Worm (Caenorhabditis elegans): ENCODE data around the gene sra-2.

Gene sra-2

ce11 chrII:9501955-9502354 lies 26.6 kb upstream of the sra-2 start:
- TF ChIP-seq dao-5 (tag; optimal IDR thresholded peaks at IDR 0.05) = no peak
- TF ChIP-seq W03F9.2 (tag; optimal IDR thresholded peaks at IDR 0.05) = no peak
- TF ChIP-seq him-1 (tag; optimal IDR thresholded peaks at IDR 0.05) = no peak

- TF ChIP-seq him-1 (tag; optimal IDR thresholded peaks at IDR 0.05) = no peak
- TF ChIP-seq W03F9.2 (tag; optimal IDR thresholded peaks at IDR 0.05) = no peak
- no peak for TF ChIP-seq dao-5 (tag; optimal IDR thresholded peaks at IDR 0.05)
Observed at ce11 chrII:9507181-9507580, 21.4 kb upstream of the sra-2 start, which contains the start of gene gcy-3. TSS of gene gcy-3 (minus strand) at chrII:9507281.

ce11 chrII:9516836-9517235 lies 11.7 kb upstream of the sra-2 start, which contains the start of gene gcy-1:
TSS of gene gcy-1 (minus strand) at chrII:9516936.
- no peak for TF ChIP-seq W03F9.2 (tag; optimal IDR thresholded peaks at IDR 0.05)
- no peak for TF ChIP-seq him-1 (tag; optimal IDR thresholded peaks at IDR 0.05)
- TF ChIP-seq dao-5 (tag; optimal IDR thresholded peaks at IDR 0.05) = no peak

ce11 chrII:9518781-9519180 lies 9.8 kb upstream of the sra-2 start, which contains the start of the genes sfxn-1.1 and AH6.3:
TSS of gene sfxn-1.1 (minus strand) at chrII:9518881.
TSS of gene AH6.3 (plus strand) at chrII:9519055.
- TF ChIP-seq dao-5 (tag; optimal IDR thresholded peaks at IDR 0.05) (no peak), W03F9.2 (tag; optimal IDR thresholded peaks at IDR 0.05) (no peak), him-1 (tag; optimal IDR thresholded peaks at IDR 0.05) (no peak)

ce11 chrII:9521570-9521969 lies 7.0 kb upstream of the sra-2 start, which contains the start of gene sra-1:
TSS of gene sra-1 (minus strand) at chrII:9521670.
- TF ChIP-seq W03F9.2 (tag; optimal IDR thresholded peaks at IDR 0.05) (no peak), him-1 (tag; optimal IDR thresholded peaks at IDR 0.05) (no peak), dao-5 (tag; optimal IDR thresholded peaks at IDR 0.05) (no peak)

ce11 chrII:9522986-9523385 lies 5.6 kb upstream of the sra-2 start, which contains the start of gene AH6.17:
TSS of gene AH6.17 (plus strand) at chrII:9523170.
- no peak for TF ChIP-seq W03F9.2 (tag; optimal IDR thresholded peaks at IDR 0.05)
- TF ChIP-seq him-1 (tag; optimal IDR thresholded peaks at IDR 0.05) = no peak
- no peak for TF ChIP-seq dao-5 (tag; optimal IDR thresholded peaks at IDR 0.05)

- TF ChIP-seq dao-5 (tag; optimal IDR thresholded peaks at IDR 0.05) = no peak
Observed at ce11 chrII:9523539-9524224, 4.9 kb upstream of the sra-2 start, which contains the start of gene mex-6. TSS of gene mex-6 (plus strand) at chrII:9524174.

ce11 chrII:9532011-9532410 lies 3.4 kb downstream of the sra-2 start, which contains the start of gene sra-9:
TSS of gene sra-9 (plus strand) at chrII:9532311.
- TF ChIP-seq dao-5 (tag; optimal IDR thresholded peaks at IDR 0.05) = no peak
- TF ChIP-seq W03F9.2 (tag; optimal IDR thresholded peaks at IDR 0.05) = no peak
- TF ChIP-seq him-1 (tag; optimal IDR thresholded peaks at IDR 0.05) = no peak

- no peak for TF ChIP-seq him-1 (tag; optimal IDR thresholded peaks at IDR 0.05)
- TF ChIP-seq W03F9.2 (tag; optimal IDR thresholded peaks at IDR 0.05) = no peak
- no peak for TF ChIP-seq dao-5 (tag; optimal IDR thresholded peaks at IDR 0.05)
Observed at ce11 chrII:9537429-9537828, 8.8 kb downstream of the sra-2 start, which contains the start of gene sra-8. TSS of gene sra-8 (plus strand) at chrII:9537729.

- TF ChIP-seq him-1 (tag; optimal IDR thresholded peaks at IDR 0.05) (no peak), W03F9.2 (tag; optimal IDR thresholded peaks at IDR 0.05) (no peak), dao-5 (tag; optimal IDR thresholded peaks at IDR 0.05) (no peak)
Observed at ce11 chrII:9540723-9541122, 12.1 kb downstream of the sra-2 start, which contains the start of gene sra-3. TSS of gene sra-3 (minus strand) at chrII:9540823.

ce11 chrII:9542785-9543184 lies 14.2 kb downstream of the sra-2 start, which contains the start of gene sra-4:
TSS of gene sra-4 (minus strand) at chrII:9542885.
- TF ChIP-seq him-1 (tag; optimal IDR thresholded peaks at IDR 0.05) (no peak), W03F9.2 (tag; optimal IDR thresholded peaks at IDR 0.05) (no peak), dao-5 (tag; optimal IDR thresholded peaks at IDR 0.05) (no peak)

ce11 chrII:9544386-9544785 lies 15.8 kb downstream of the sra-2 start, which contains the start of gene sra-7:
TSS of gene sra-7 (plus strand) at chrII:9544686.
- TF ChIP-seq W03F9.2 (tag; optimal IDR thresholded peaks at IDR 0.05) (no peak), dao-5 (tag; optimal IDR thresholded peaks at IDR 0.05) (no peak), him-1 (tag; optimal IDR thresholded peaks at IDR 0.05) (no peak)

ce11 chrII:9550718-9551117 lies 22.1 kb downstream of the sra-2 start, which contains the start of gene sra-6:
TSS of gene sra-6 (minus strand) at chrII:9550818.
- TF ChIP-seq him-1 (tag; optimal IDR thresholded peaks at IDR 0.05) (no peak), dao-5 (tag; optimal IDR thresholded peaks at IDR 0.05) (no peak), W03F9.2 (tag; optimal IDR thresholded peaks at IDR 0.05) (no peak)

- no peak for TF ChIP-seq him-1 (tag; optimal IDR thresholded peaks at IDR 0.05)
- TF ChIP-seq W03F9.2 (tag; optimal IDR thresholded peaks at IDR 0.05) = no peak
- no peak for TF ChIP-seq dao-5 (tag; optimal IDR thresholded peaks at IDR 0.05)
Observed at ce11 chrII:9551536-9551935, 23.0 kb downstream of the sra-2 start, which contains the start of gene F35H8.12. TSS of gene F35H8.12 (plus strand) at chrII:9551836.

Measured in whole organism, L4/young adult.